Worm (Caenorhabditis elegans) whole organism, late embryonic: Measurements from ENCODE around the gene R08D7.5.

Source experiments
- C38D4.7 ChIP-seq: fragments of 200-800 bp; sonication (Bioruptor generic); optimal IDR thresholded peaks from 2 replicates; lab custom pipeline; 2018; ENCODE audit warnings: mild to moderate bottlenecking, missing genetic modification characterization, moderate library complexity, missing compliant biosample characterization
- Y22D7AL.16 ChIP-seq: sonication (generic microtip); optimal IDR thresholded peaks from 2 replicates; lab custom pipeline; 2016; ENCODE audit warnings: missing genetic modification characterization, missing compliant biosample characterization
- dmd-4 ChIP-seq: sonication (generic microtip); optimal IDR thresholded peaks from 2 replicates; lab custom pipeline; 2016; ENCODE audit warnings: borderline replicate concordance, missing genetic modification characterization, missing compliant biosample characterization
- dve-1 ChIP-seq: sonication (generic microtip); optimal IDR thresholded peaks from 2 replicates; lab custom pipeline; 2017; ENCODE audit warnings: antibody characterized with exemption, mild to moderate bottlenecking, missing genetic modification characterization, missing compliant biosample characterization
- eyg-1 ChIP-seq: sonication (generic microtip); optimal IDR thresholded peaks from 2 replicates; lab custom pipeline; 2016; ENCODE audit warnings: missing genotype, missing genetic modification characterization, missing compliant biosample characterization
- fkh-10 ChIP-seq: fragments of 150-350 bp; optimal IDR thresholded peaks from 2 replicates; lab custom pipeline; 2014; ENCODE audit warnings: missing biosample characterization, missing genetic modification reagents, missing genetic modification characterization
- lin-11 ChIP-seq: fragments of 200-800 bp; sonication (Bioruptor generic); optimal IDR thresholded peaks from 2 replicates; lab custom pipeline; 2018; ENCODE audit warnings: mild to moderate bottlenecking, missing genetic modification characterization, missing compliant biosample characterization
- pha-2 ChIP-seq: sonication (generic microtip); optimal IDR thresholded peaks from 2 replicates; lab custom pipeline; 2017; ENCODE audit warnings: mild to moderate bottlenecking, missing genetic modification characterization, missing compliant biosample characterization
- pha-4 ChIP-seq: fragments of 150-350 bp; optimal IDR thresholded peaks from 2 replicates; lab custom pipeline; 2018; ENCODE audit warnings: missing biosample characterization, missing genetic modification reagents, missing genetic modification characterization
- rnt-1 ChIP-seq: sonication (generic microtip); optimal IDR thresholded peaks from 2 replicates; lab custom pipeline; 2016; ENCODE audit warnings: missing genetic modification characterization, missing compliant biosample characterization
- unc-86 ChIP-seq: sonication (generic microtip); optimal IDR thresholded peaks from 2 replicates; lab custom pipeline; 2016; ENCODE audit warnings: missing genetic modification characterization, missing compliant biosample characterization

ce11 chrIII:8999508-8999907 lies 25.6 kb downstream of the R08D7.5 start, which contains the start of gene F59B2.3:
- TF ChIP-seq fkh-10 (GFP tag; lab: Kevin White, UChicago) = no peak
- no peak for TF ChIP-seq Y22D7AL.16 (tag; lab: Kevin White, UChicago)
- no peak for TF ChIP-seq lin-11 (tag; lab: Kevin White, UChicago)
- no peak for TF ChIP-seq unc-86 (tag; lab: Kevin White, UChicago)
- no peak for TF ChIP-seq dmd-4 (tag; lab: Kevin White, UChicago)
- no peak for TF ChIP-seq C38D4.7
- no peak for TF ChIP-seq rnt-1 (tag; lab: Kevin White, UChicago)
- no peak for TF ChIP-seq pha-4 (tag; lab: Kevin White, UChicago)
- TF ChIP-seq pha-2 (tag; lab: Kevin White, UChicago) = no peak
- no peak for TF ChIP-seq eyg-1 (tag; lab: Kevin White, UChicago)
- no peak for TF ChIP-seq dve-1 (tag; lab: Kevin White, UChicago)
